Worm (Caenorhabditis elegans): ENCODE results near the gene F49C12.9.
"Not testable (repeated sequence)": the region's sequence is repeated elsewhere in the genome, so short reads cannot be mapped to it uniquely, and the experiment has no call there.

F49C12.9 gene

DNA sequence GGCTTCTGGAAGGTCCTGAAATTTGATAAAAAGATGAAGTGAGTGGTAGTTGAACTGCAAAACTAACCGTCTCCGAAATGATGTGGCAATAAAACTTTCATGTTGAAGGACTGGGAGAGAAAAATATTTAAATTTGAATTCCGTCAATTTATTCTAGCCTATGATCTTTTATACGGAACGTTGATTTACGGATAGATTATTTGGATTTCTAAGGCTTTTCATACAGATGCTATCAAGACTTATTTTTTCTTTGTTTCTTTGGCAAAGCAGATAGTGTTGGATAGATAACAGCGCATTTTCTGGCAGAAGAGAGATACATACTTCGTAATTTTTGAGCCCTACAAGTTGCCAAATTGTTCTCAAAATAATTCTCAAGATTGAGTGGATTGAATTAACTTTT is 12.0 kb downstream of the F49C12.9 start, which contains the start of gene F49C12.4:
F49C12.4 (minus strand) TSS at position 101 of the 400 bp plus-strand sequence.
- no peak for TF ChIP-seq nhr-11 (tag; optimal IDR thresholded peaks at IDR 0.05)
- no peak for TF ChIP-seq zag-1 (tag; optimal IDR thresholded peaks at IDR 0.05)
- TF ChIP-seq ZK546.5 (tag; optimal IDR thresholded peaks at IDR 0.05), result no peak

DNA sequence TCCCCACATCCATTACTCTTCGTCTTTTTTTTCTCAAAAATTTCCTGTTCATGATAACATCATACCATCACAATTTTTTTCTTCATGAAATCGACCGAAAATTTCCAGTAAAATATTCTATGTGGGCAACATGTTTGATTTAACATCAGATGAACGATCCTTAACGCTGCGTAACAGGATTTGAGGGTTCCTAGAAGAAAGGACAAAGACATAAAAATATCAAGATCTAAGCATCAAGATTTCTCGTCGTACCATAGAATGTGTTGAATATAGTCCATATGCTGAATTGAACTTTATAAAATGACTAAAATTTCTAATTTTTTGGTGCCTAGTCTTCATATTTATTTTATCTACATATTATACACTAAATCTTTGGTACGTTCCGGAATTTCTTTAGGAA is 15.9 kb downstream of the F49C12.9 start, which contains the start of gene F49C12.3:
F49C12.3 (plus strand) TSS at position 301 of the 400 bp plus-strand sequence.
- TF ChIP-seq aly-2 (tag; optimal IDR thresholded peaks at IDR 0.05) (no peak), nhr-11 (tag; optimal IDR thresholded peaks at IDR 0.05) (no peak), R02D3.7 (tag; optimal IDR thresholded peaks at IDR 0.05) (no peak), nhr-10 (tag; optimal IDR thresholded peaks at IDR 0.05) (no peak), lin-13 (GFP tag; optimal IDR thresholded peaks at IDR 0.05) (no peak), elt-1 (tag; optimal IDR thresholded peaks at IDR 0.05) (no peak), gmeb-1 (tag; optimal IDR thresholded peaks at IDR 0.05) (no peak), C34F6.9 (tag; optimal IDR thresholded peaks at IDR 0.05) (no peak), lin-11 (tag; optimal IDR thresholded peaks at IDR 0.05) (no peak), skn-1 (tag; optimal IDR thresholded peaks at IDR 0.05) (no peak), Y55F3AM.14 (GFP tag; optimal IDR thresholded peaks at IDR 0.05) (no peak), snpc-4 (tag; optimal IDR thresholded peaks at IDR 0.05) (no peak), nhr-23 (tag; optimal IDR thresholded peaks at IDR 0.05) (no peak), mab-5 (tag; optimal IDR thresholded peaks at IDR 0.05) (no peak), ztf-1 (GFP tag; conservative IDR thresholded peaks at IDR 0.05) (no peak)

DNA sequence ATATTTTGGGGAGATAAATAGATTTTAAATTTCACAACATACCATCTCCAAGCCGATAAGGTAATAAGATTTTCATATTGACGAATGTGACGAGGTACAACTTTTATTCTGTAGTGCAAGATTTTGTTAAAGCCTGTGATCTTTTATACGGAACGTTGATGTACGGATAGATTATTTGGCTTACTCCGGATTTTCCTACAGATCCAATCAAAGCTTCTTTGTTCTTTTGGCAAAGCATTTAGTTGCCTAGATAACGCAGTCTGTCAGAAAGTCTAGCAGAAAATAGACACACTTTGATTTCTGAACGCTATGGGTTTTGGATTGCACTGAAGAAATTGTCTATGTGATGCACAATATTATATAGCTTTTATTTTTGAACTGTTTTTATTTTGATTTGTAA is 16.9 kb downstream of the F49C12.9 start, which contains the start of gene F49C12.2:
F49C12.2 (minus strand) TSS at position 101 of the 400 bp plus-strand sequence.
- TF ChIP-seq ztf-4 (tag; optimal IDR thresholded peaks at IDR 0.05), result no peak
- TF ChIP-seq Y55F3AM.14 (GFP tag; optimal IDR thresholded peaks at IDR 0.05), result no peak
- no peak for TF ChIP-seq nhr-77 (tag; optimal IDR thresholded peaks at IDR 0.05)
- TF ChIP-seq F13H6.1 (tag; optimal IDR thresholded peaks at IDR 0.05), result no peak
- TF ChIP-seq ama-1 (optimal IDR thresholded peaks at IDR 0.05), result no peak
- no peak for TF ChIP-seq gmeb-1 (tag; optimal IDR thresholded peaks at IDR 0.05)
- TF ChIP-seq nhr-10 (tag; optimal IDR thresholded peaks at IDR 0.05), result no peak
- TF ChIP-seq egl-27 (tag; optimal IDR thresholded peaks at IDR 0.05), result no peak
- no peak for TF ChIP-seq nhr-12 (tag; optimal IDR thresholded peaks at IDR 0.05)
- TF ChIP-seq ztf-1 (GFP tag; conservative IDR thresholded peaks at IDR 0.05), result no peak
- TF ChIP-seq aly-2 (tag; optimal IDR thresholded peaks at IDR 0.05), result no peak
- no peak for TF ChIP-seq zag-1 (tag; optimal IDR thresholded peaks at IDR 0.05)
- no peak for TF ChIP-seq nhr-6 (tag; optimal IDR thresholded peaks at IDR 0.05)
- TF ChIP-seq sma-3 (GFP tag; optimal IDR thresholded peaks at IDR 0.05), result no peak
- no peak for TF ChIP-seq sem-4 (tag; optimal IDR thresholded peaks at IDR 0.05)
- no peak for TF ChIP-seq ceh-82 (tag; optimal IDR thresholded peaks at IDR 0.05)
- TF ChIP-seq unc-39 (tag; optimal IDR thresholded peaks at IDR 0.05), result no peak

DNA sequence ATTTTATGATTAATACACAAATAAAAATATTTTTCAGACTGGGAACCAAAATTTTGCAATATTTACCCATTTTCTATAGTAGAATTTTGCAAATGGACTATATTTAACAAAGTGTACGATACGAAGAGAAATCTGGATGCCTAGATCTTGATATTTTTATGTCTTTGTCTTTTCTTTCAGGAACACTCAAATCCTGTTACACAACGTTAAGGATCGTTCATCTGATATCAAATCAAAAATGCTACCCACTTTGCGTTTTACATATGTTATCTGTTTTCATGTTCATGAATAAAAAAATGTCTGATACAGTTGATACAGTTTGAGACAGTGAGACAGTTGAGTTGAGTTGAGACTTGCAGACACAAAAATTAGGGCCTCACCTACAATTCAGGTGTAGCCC is 19.7 kb downstream of the F49C12.9 start, which contains the start of gene F49C12.1:
F49C12.1 (minus strand) TSS at position 70 of the 400 bp plus-strand sequence.
- no peak for TF ChIP-seq nhr-129 (tag; optimal IDR thresholded peaks at IDR 0.05)
- no peak for TF ChIP-seq nhr-11 (tag; optimal IDR thresholded peaks at IDR 0.05)

DNA sequence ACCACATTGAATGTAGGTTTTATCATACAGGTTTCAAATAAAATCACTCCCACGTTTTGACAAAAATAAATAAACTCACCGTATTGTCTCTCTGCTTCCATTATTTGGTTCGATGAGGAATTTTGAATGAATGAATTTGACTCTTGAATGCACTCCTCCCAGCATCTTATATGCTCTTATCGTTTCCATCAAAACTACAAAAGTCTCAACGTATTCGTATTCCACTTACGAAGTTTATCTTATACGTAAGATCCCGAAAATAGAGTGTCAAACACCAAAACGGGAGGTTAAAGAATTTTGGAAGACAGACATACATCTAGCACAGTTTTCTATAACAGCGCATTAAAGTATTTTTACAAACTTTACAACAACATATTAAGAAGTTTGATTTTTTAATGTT is 22.2 kb downstream of the F49C12.9 start, which contains the start of gene nhr-264:
nhr-264 (minus strand) TSS at position 101 of the 400 bp plus-strand sequence.
- TF ChIP-seq dmd-4, R02D3.7, ztf-4 (tag; optimal IDR thresholded peaks at IDR 0.05): not testable (repeated sequence)

- TF ChIP-seq nhr-10 (tag; optimal IDR thresholded peaks at IDR 0.05) (no peak), elt-1 (tag; optimal IDR thresholded peaks at IDR 0.05) (peak; percentile 73), mbf-1 (tag; optimal IDR thresholded peaks at IDR 0.05) (no peak), nhr-11 (tag; optimal IDR thresholded peaks at IDR 0.05) (no peak)
Observed at ce11 chrIV:9289635-9290034, 26.4 kb downstream of the F49C12.9 start.

ce11 chrIV:9286305-9286704 is 29.7 kb downstream of the F49C12.9 start, which contains the start of gene nhr-267:
TSS of gene nhr-267 (minus strand) at chrIV:9286405.
- TF ChIP-seq ztf-4 (tag; optimal IDR thresholded peaks at IDR 0.05); unc-62 (GFP tag; optimal IDR thresholded peaks at IDR 0.05); lin-11 (tag; optimal IDR thresholded peaks at IDR 0.05): not testable (repeated sequence)
